Worm (Caenorhabditis elegans) whole organism, L1 larva: ENCODE measurements around the gene F27E5.3.

Experiments used
- blmp-1 ChIP-seq: fragments of 150-350 bp; optimal IDR thresholded peaks from 2 replicates; lab custom pipeline; 2014; ENCODE audit warnings: missing biosample characterization, missing genetic modification characterization
- ceh-8 ChIP-seq: fragments of 200-800 bp; sonication (Bioruptor generic); optimal IDR thresholded peaks from 2 replicates; lab custom pipeline; 2018; ENCODE audit warnings: mild to moderate bottlenecking, missing genetic modification characterization, moderate library complexity, missing compliant biosample characterization
- ceh-88 ChIP-seq: fragments of 200-800 bp; sonication (Bioruptor generic); IDR thresholded peaks from 2 replicates; pipeline ENCODE4 v1.3.6; 2022; ENCODE audit warnings: missing genetic modification characterization, missing compliant biosample characterization
- efl-1 ChIP-seq, 4 experiments: fragments of 150-350 bp; optimal IDR thresholded peaks in 3 of 4; peaks in 1 of 4; 1 replicate in 1 of 4; 2 replicates in 3 of 4; lab custom pipeline; 2014; ENCODE audit warnings: missing biosample characterization in 2 of 4, missing genetic modification characterization in 2 of 4, missing genetic modification reagents in 2 of 4
- elt-2 ChIP-seq: sonication (generic microtip); optimal IDR thresholded peaks from 2 replicates; lab custom pipeline; 2016; ENCODE audit warnings: missing genetic modification characterization, mild to moderate bottlenecking, inconsistent platforms, missing compliant biosample characterization, missing genetic modification reagents
- hpl-2 ChIP-seq: fragments of 150-350 bp; optimal IDR thresholded peaks from 2 replicates; lab custom pipeline; 2014; ENCODE audit warnings: missing biosample characterization, missing genetic modification reagents, missing genetic modification characterization
- lin-39 ChIP-seq: fragments of 150-350 bp; optimal IDR thresholded peaks from 2 replicates; lab custom pipeline; 2014; ENCODE audit warnings: missing biosample characterization, missing genetic modification reagents, missing genetic modification characterization
- nhr-20 ChIP-seq: sonication (generic microtip); optimal IDR thresholded peaks from 2 replicates; lab custom pipeline; 2016; ENCODE audit warnings: mild to moderate bottlenecking, missing genetic modification characterization, missing compliant biosample characterization
- nhr-47 ChIP-seq: sonication (generic microtip); optimal IDR thresholded peaks from 2 replicates; lab custom pipeline; 2016; ENCODE audit warnings: mild to moderate bottlenecking, missing genetic modification characterization, moderate library complexity, missing compliant biosample characterization
- nhr-76 ChIP-seq: sonication (generic microtip); optimal IDR thresholded peaks from 2 replicates; lab custom pipeline; 2017; ENCODE audit warnings: missing biosample characterization, missing genetic modification characterization
- swsn-7 ChIP-seq: sonication (generic microtip); optimal IDR thresholded peaks from 2 replicates; lab custom pipeline; 2016; ENCODE audit warnings: missing genetic modification characterization, missing compliant biosample characterization
- tlp-1 ChIP-seq: fragments of 150-350 bp; optimal IDR thresholded peaks from 2 replicates; lab custom pipeline; 2014; ENCODE audit warnings: missing biosample characterization, missing genetic modification characterization
- vab-15 ChIP-seq: sonication (generic microtip); optimal IDR thresholded peaks from 2 replicates; lab custom pipeline; 2017; ENCODE audit warnings: missing genotype, mild to moderate bottlenecking, missing genetic modification characterization, missing compliant biosample characterization
- zip-4 ChIP-seq: fragments of 200-800 bp; sonication (Bioruptor generic); optimal IDR thresholded peaks from 2 replicates; lab custom pipeline; 2018; ENCODE audit warnings: mild to moderate bottlenecking, missing genetic modification characterization, moderate library complexity, missing compliant biosample characterization
- ztf-11 ChIP-seq, 2 experiments: sonication (generic microtip); optimal IDR thresholded peaks; 2 replicates each; lab custom pipeline; 2016 to 2017; ENCODE audit warnings: missing genetic modification characterization in 2 of 2, missing biosample characterization in 1 of 2, missing compliant biosample characterization in 1 of 2
- ztf-4 ChIP-seq: fragments of 150-350 bp; optimal IDR thresholded peaks from 2 replicates; lab custom pipeline; 2014; ENCODE audit warnings: missing biosample characterization, missing genetic modification characterization

Gene F27E5.3

ce11 chrII:10095224-10095623, 48.8 kb downstream of the F27E5.3 start:
- no peak for TF ChIP-seq hpl-2 (GFP tag; lab: Kevin White, UChicago)
- TF ChIP-seq elt-2 (tag; lab: Kevin White, UChicago) = peak; percentile 6
- TF ChIP-seq tlp-1 (tag; lab: Kevin White, UChicago) = peak; percentile 23
- no peak for TF ChIP-seq efl-1 (optimal IDR thresholded peaks at IDR 0.05; lab: Kevin White, UChicago)
- no peak for TF ChIP-seq efl-1 (GFP tag; optimal IDR thresholded peaks at IDR 0.05 in 1 of 2; lab: Kevin White, UChicago)
- no peak for TF ChIP-seq vab-15
- no peak for TF ChIP-seq ztf-11 (tag; optimal IDR thresholded peaks at IDR 0.05; lab: Kevin White, UChicago)
- no peak for TF ChIP-seq ceh-8 (GFP tag; lab: Kevin White, UChicago)

ce11 chrII:10094190-10094923, 49.6 kb downstream of the F27E5.3 start, which contains the start of gene lact-2:
TSS of gene lact-2 (plus strand) at chrII:10094873.
- TF ChIP-seq elt-2 (tag; lab: Kevin White, UChicago) (peak; percentile 57), nhr-20 (tag; lab: Kevin White, UChicago) (no peak), efl-1 (optimal IDR thresholded peaks at IDR 0.05; lab: Kevin White, UChicago) (no peak), efl-1 (GFP tag; optimal IDR thresholded peaks at IDR 0.05 in 1 of 2; lab: Kevin White, UChicago) (peak in 1 of 2 experiments; percentile 87), blmp-1 (peak; percentile 36), zip-4 (GFP tag; lab: Kevin White, UChicago) (no peak), swsn-7 (tag; lab: Kevin White, UChicago) (no peak), nhr-47 (no peak)

ce11 chrII:10093120-10093519, 50.9 kb downstream of the F27E5.3 start:
- no peak for TF ChIP-seq ceh-88
- no peak for TF ChIP-seq ztf-4 (tag; lab: Kevin White, UChicago)
- no peak for TF ChIP-seq efl-1 (optimal IDR thresholded peaks at IDR 0.05; lab: Kevin White, UChicago)
- TF ChIP-seq efl-1 (GFP tag; optimal IDR thresholded peaks at IDR 0.05 in 1 of 2; lab: Kevin White, UChicago) = peak in 1 of 2 experiments; percentile 79
- no peak for TF ChIP-seq lin-39 (tag; lab: Kevin White, UChicago)
- TF ChIP-seq nhr-76 (tag; lab: Kevin White, UChicago) = no peak
- TF ChIP-seq, all 84 proteins: peak for 1
